Fruit fly (Drosophila melanogaster) whole organism, embryonic: Measurements from ENCODE around the gene CG11771.

Experiments used
- C15 ChIP-seq: fragments of 200-800 bp; sonication (Bioruptor generic); IDR thresholded peaks from 3 replicates; pipeline ENCODE4 v1.3.6; 2022; ENCODE audit warnings: missing biosample characterization, missing genetic modification characterization
- CG11398 ChIP-seq: fragments of 200-800 bp; sonication (Bioruptor generic); optimal IDR thresholded peaks from 2 replicates; lab custom pipeline; 2016; ENCODE audit warnings: missing biosample characterization, missing genetic modification characterization
- CG12744 ChIP-seq: fragments of 200-800 bp; sonication (Bioruptor generic); optimal IDR thresholded peaks from 2 replicates; lab custom pipeline; 2016; ENCODE audit warnings: missing biosample characterization, missing genetic modification characterization
- CG13775 ChIP-seq: fragments of 200-800 bp; sonication (Bioruptor generic); optimal IDR thresholded peaks from 3 replicates; lab custom pipeline; 2017; ENCODE audit warnings: missing biosample characterization, mild to moderate bottlenecking, missing genetic modification characterization
- CG14014 ChIP-seq: fragments of 200-800 bp; sonication (Bioruptor generic); IDR thresholded peaks from 2 replicates; pipeline ENCODE4 v1.3.6; 2022; ENCODE audit warnings: missing biosample characterization, missing genetic modification characterization
- CG15514 ChIP-seq: fragments of 200-800 bp; sonication (Bioruptor generic); optimal IDR thresholded peaks from 3 replicates; lab custom pipeline; 2017; ENCODE audit warnings: missing biosample characterization, missing genetic modification characterization, mild to moderate bottlenecking, moderate library complexity, missing genetic modification reagents
- CG17328 ChIP-seq: fragments of 200-800 bp; sonication (Bioruptor generic); IDR thresholded peaks from 2 replicates; pipeline ENCODE4 v1.3.6; 2022; ENCODE audit warnings: missing biosample characterization, missing genetic modification characterization
- CG18011 ChIP-seq: fragments of 200-800 bp; sonication (Bioruptor generic); optimal IDR thresholded peaks from 2 replicates; lab custom pipeline; 2017; ENCODE audit warnings: missing biosample characterization, missing genetic modification characterization, mild to moderate bottlenecking, moderate library complexity, missing genotype
- CG18476 ChIP-seq: fragments of 200-800 bp; sonication (Bioruptor generic); optimal IDR thresholded peaks from 2 replicates; lab custom pipeline; 2016; ENCODE audit warnings: missing biosample characterization, mild to moderate bottlenecking, missing genetic modification characterization
- CG2875 ChIP-seq: fragments of 200-800 bp; sonication (Bioruptor generic); optimal IDR thresholded peaks from 2 replicates; lab custom pipeline; 2017; ENCODE audit warnings: missing biosample characterization, mild to moderate bottlenecking, missing genetic modification characterization, missing genetic modification reagents
- CG30403 ChIP-seq: fragments of 200-800 bp; sonication (Bioruptor generic); optimal IDR thresholded peaks from 3 replicates; lab custom pipeline; 2016; ENCODE audit warnings: missing biosample characterization, missing genetic modification characterization
- CG31441 ChIP-seq: fragments of 200-800 bp; sonication (Bioruptor generic); IDR thresholded peaks from 2 replicates; pipeline ENCODE4 v1.3.6; 2022; ENCODE audit warnings: missing biosample characterization, missing genetic modification characterization
- CG34376 ChIP-seq: fragments of 200-800 bp; sonication (Bioruptor generic); optimal IDR thresholded peaks from 2 replicates; lab custom pipeline; 2018; ENCODE audit warnings: missing biosample characterization, mild to moderate bottlenecking, missing genetic modification characterization
- CG34422 ChIP-seq: fragments of 200-800 bp; sonication (Bioruptor generic); IDR thresholded peaks from 3 replicates; pipeline ENCODE4 v1.3.6; 2022; ENCODE audit warnings: missing biosample characterization, missing genetic modification characterization
- CG3995 ChIP-seq: fragments of 200-800 bp; sonication (Bioruptor generic); optimal IDR thresholded peaks from 3 replicates; lab custom pipeline; 2016; ENCODE audit warnings: missing biosample characterization, missing genetic modification characterization
- CG4617 ChIP-seq: fragments of 200-800 bp; sonication (Bioruptor generic); optimal IDR thresholded peaks from 3 replicates; lab custom pipeline; 2016; ENCODE audit warnings: missing biosample characterization, missing genetic modification characterization, borderline replicate concordance
- CG4854 ChIP-seq: fragments of 200-800 bp; sonication (Bioruptor generic); optimal IDR thresholded peaks from 2 replicates; lab custom pipeline; 2016; ENCODE audit warnings: missing biosample characterization, missing genetic modification characterization, inconsistent platforms
- CG8478 ChIP-seq: fragments of >200 bp; optimal IDR thresholded peaks from 2 replicates; lab custom pipeline; 2018
- Chrac-16 ChIP-seq: fragments of 200-800 bp; sonication (Bioruptor generic); optimal IDR thresholded peaks from 3 replicates; lab custom pipeline; 2016; ENCODE audit warnings: missing biosample characterization, missing genetic modification characterization
- D ChIP-seq, 2 experiments: fragments of 200-800 bp in 1 of 2; fragments of >200 bp in 1 of 2; sonication (Bioruptor generic) in 1 of 2; optimal IDR thresholded peaks; 2 replicates in 1 of 2; 3 replicates in 1 of 2; lab custom pipeline; 2017; ENCODE audit warnings: mild to moderate bottlenecking in 1 of 2, missing biosample characterization in 1 of 2, missing genetic modification characterization in 1 of 2, missing genetic modification reagents in 1 of 2
- Dek ChIP-seq: fragments of 200-800 bp; sonication (Bioruptor generic); optimal IDR thresholded peaks from 3 replicates; lab custom pipeline; 2019; ENCODE audit warnings: missing biosample characterization, mild to moderate bottlenecking, missing genetic modification characterization, moderate library complexity
- Doc3 ChIP-seq: fragments of 200-800 bp; sonication (Bioruptor generic); IDR thresholded peaks from 3 replicates; pipeline ENCODE4 v1.3.6; 2022; ENCODE audit warnings: missing biosample characterization, missing genetic modification characterization; ENCODE audit not compliant: partially characterized antibody
- Dp ChIP-seq: fragments of 200-800 bp; sonication (Bioruptor generic); optimal IDR thresholded peaks from 2 replicates; lab custom pipeline; 2018; ENCODE audit warnings: missing biosample characterization, mild to moderate bottlenecking, missing genetic modification characterization, moderate library complexity
- E2f2 ChIP-seq: fragments of 200-800 bp; sonication (Bioruptor generic); IDR thresholded peaks from 2 replicates; pipeline ENCODE4 v1.3.6; 2022; ENCODE audit warnings: missing biosample characterization, missing genetic modification characterization
- H15 ChIP-seq: fragments of 200-800 bp; sonication (Bioruptor generic); IDR thresholded peaks from 3 replicates; pipeline ENCODE4 v1.3.6; 2022; ENCODE audit warnings: missing biosample characterization, missing genetic modification characterization
- Hsf ChIP-seq: fragments of 200-800 bp; sonication (Bioruptor generic); optimal IDR thresholded peaks from 3 replicates; lab custom pipeline; 2016; ENCODE audit warnings: missing biosample characterization, missing genetic modification characterization
- MBD-R2 ChIP-seq: fragments of 200-800 bp; sonication (Bioruptor generic); IDR thresholded peaks from 2 replicates; pipeline ENCODE4 v1.3.6; 2022; ENCODE audit warnings: missing biosample characterization, missing genetic modification characterization
- MESR4 ChIP-seq: fragments of 200-800 bp; sonication (Bioruptor generic); optimal IDR thresholded peaks from 2 replicates; lab custom pipeline; 2018; ENCODE audit warnings: missing biosample characterization, mild to moderate bottlenecking, missing genetic modification characterization, moderate library complexity
- Med ChIP-seq: fragments of 200-800 bp; sonication (Bioruptor generic); peaks from one replicate; lab custom pipeline; 2016; ENCODE audit warnings: missing biosample characterization, missing genetic modification characterization, mild to moderate bottlenecking, inconsistent platforms, moderate library complexity
- NFAT ChIP-seq: fragments of 200-800 bp; sonication (Bioruptor generic); IDR thresholded peaks from 2 replicates; pipeline ENCODE4 v1.3.6; 2022; ENCODE audit warnings: missing biosample characterization, missing genetic modification characterization
- Neu2 ChIP-seq: fragments of 200-800 bp; sonication (Bioruptor generic); optimal IDR thresholded peaks from 3 replicates; lab custom pipeline; 2016; ENCODE audit warnings: missing biosample characterization, missing genetic modification characterization, borderline replicate concordance
- Nf-YA ChIP-seq: fragments of 200-800 bp; sonication (Bioruptor generic); IDR thresholded peaks from 2 replicates; pipeline ENCODE4 v1.3.6; 2022; ENCODE audit warnings: missing biosample characterization, missing genetic modification characterization
- Pdp1 ChIP-seq, 2 experiments: fragments of 200-800 bp; sonication (Bioruptor generic); optimal IDR thresholded peaks; 3 replicates each; lab custom pipeline; 2016; ENCODE audit warnings: missing biosample characterization in 2 of 2, missing genetic modification characterization in 2 of 2, mild to moderate bottlenecking in 1 of 2, moderate library complexity in 1 of 2
- Scr ChIP-seq: fragments of 200-800 bp; sonication (Bioruptor generic); IDR thresholded peaks from 2 replicates; pipeline ENCODE4 v1.3.6; 2022; ENCODE audit warnings: missing biosample characterization, missing genetic modification characterization; ENCODE audit not compliant: partially characterized antibody
- Sry-β ChIP-seq: fragments of 200-800 bp; sonication (Bioruptor generic); optimal IDR thresholded peaks from 2 replicates; lab custom pipeline; 2018; ENCODE audit warnings: missing biosample characterization, mild to moderate bottlenecking, missing genetic modification characterization, moderate library complexity
- Ssrp ChIP-seq: fragments of 200-800 bp; sonication (Bioruptor generic); optimal IDR thresholded peaks from 2 replicates; lab custom pipeline; 2018; ENCODE audit warnings: missing biosample characterization, mild to moderate bottlenecking, missing genetic modification characterization, moderate library complexity
- btn ChIP-seq: fragments of 200-800 bp; sonication (Bioruptor generic); optimal IDR thresholded peaks from 2 replicates; lab custom pipeline; 2016; ENCODE audit warnings: missing biosample characterization, missing genetic modification characterization
- crp ChIP-seq, 2 experiments: fragments of 200-800 bp; sonication (Bioruptor generic); optimal IDR thresholded peaks; 2 replicates in 1 of 2; 3 replicates in 1 of 2; lab custom pipeline; 2017; ENCODE audit warnings: missing biosample characterization in 2 of 2, missing genetic modification characterization in 2 of 2, mild to moderate bottlenecking in 1 of 2, moderate library complexity in 1 of 2
- ewg ChIP-seq: fragments of 200-800 bp; sonication (Bioruptor generic); optimal IDR thresholded peaks from 3 replicates; lab custom pipeline; 2017; ENCODE audit warnings: mild to moderate bottlenecking, missing biosample characterization, missing genetic modification reagents, missing genetic modification characterization
- fd96Cb ChIP-seq: fragments of 200-800 bp; sonication (Bioruptor generic); optimal IDR thresholded peaks from 2 replicates; lab custom pipeline; 2018; ENCODE audit warnings: missing biosample characterization, mild to moderate bottlenecking, missing genetic modification characterization, moderate library complexity
- gsb-n ChIP-seq: fragments of 200-800 bp; sonication (Bioruptor generic); optimal IDR thresholded peaks from 3 replicates; lab custom pipeline; 2018; ENCODE audit warnings: missing biosample characterization, mild to moderate bottlenecking, missing genetic modification characterization
- her ChIP-seq: fragments of 200-800 bp; sonication (Bioruptor generic); optimal IDR thresholded peaks from 2 replicates; lab custom pipeline; 2016; ENCODE audit warnings: missing biosample characterization, missing genetic modification characterization
- hth ChIP-seq: fragments of >200 bp; optimal IDR thresholded peaks from 2 replicates; lab custom pipeline; 2017; ENCODE audit warnings: inconsistent platforms
- jigr1 ChIP-seq: fragments of 200-800 bp; sonication (Bioruptor generic); IDR thresholded peaks from 3 replicates; pipeline ENCODE4 v1.3.6; 2022; ENCODE audit warnings: missing biosample characterization, missing genetic modification characterization
- lov ChIP-seq, 2 experiments: fragments of 200-800 bp in 1 of 2; fragments of >200 bp in 1 of 2; sonication (Bioruptor generic) in 1 of 2; IDR thresholded peaks in 1 of 2; optimal IDR thresholded peaks in 1 of 2; 2 replicates in 1 of 2; 3 replicates in 1 of 2; pipeline versions ENCODE4 v1.3.6 to Lab custom; 2017 to 2022; ENCODE audit warnings: missing biosample characterization in 1 of 2, missing genetic modification characterization in 1 of 2
- nom ChIP-seq: fragments of 200-800 bp; sonication (Bioruptor generic); optimal IDR thresholded peaks from 2 replicates; lab custom pipeline; 2017; ENCODE audit warnings: missing biosample characterization, missing genetic modification characterization, mild to moderate bottlenecking, moderate library complexity, missing genetic modification reagents
- pzg ChIP-seq: fragments of 200-800 bp; sonication (Bioruptor generic); optimal IDR thresholded peaks from 3 replicates; lab custom pipeline; 2018; ENCODE audit warnings: missing biosample characterization, mild to moderate bottlenecking, missing genetic modification characterization, moderate library complexity
- row ChIP-seq: fragments of 200-800 bp; sonication (Bioruptor generic); IDR thresholded peaks from 3 replicates; pipeline ENCODE4 v1.3.6; 2022; ENCODE audit warnings: missing biosample characterization, missing genetic modification characterization
- sima ChIP-seq: fragments of 200-800 bp; sonication (Bioruptor generic); optimal IDR thresholded peaks from 2 replicates; lab custom pipeline; 2016; ENCODE audit warnings: missing biosample characterization, missing genetic modification characterization
- z ChIP-seq: fragments of 200-800 bp; sonication (Bioruptor generic); IDR thresholded peaks from 3 replicates; pipeline ENCODE4 v1.3.6; 2022; ENCODE audit warnings: missing biosample characterization, missing genetic modification characterization

CG11771 gene

DNA sequence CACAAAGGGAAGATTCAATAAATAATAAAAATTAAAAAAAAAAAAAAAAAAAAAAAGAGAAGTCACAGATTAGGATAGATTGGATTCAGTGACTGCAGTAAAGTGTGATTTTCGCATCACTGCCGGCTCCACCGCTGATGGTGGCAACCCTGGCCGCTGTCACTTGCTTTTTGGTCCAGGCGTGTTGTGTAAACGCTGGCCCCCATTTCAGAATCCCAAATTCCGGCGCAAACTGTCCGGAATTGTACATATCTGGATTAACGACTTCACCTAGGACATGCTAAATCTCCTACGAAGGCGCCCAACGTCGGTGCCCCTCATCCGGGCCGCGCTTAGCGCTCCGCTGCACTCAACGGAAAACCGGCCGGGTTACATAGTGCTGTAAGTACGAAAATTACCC lies at the start of gene CG11771:
CG11771 (plus strand) TSS at position 155 of the 400 bp plus-strand sequence.
- TF ChIP-seq Sry-β (peak; percentile 83), CG4617 (GFP tag; lab: Kevin White, UChicago) (peak; percentile 32), CG4854 (no peak), Chrac-16 (GFP tag; lab: Kevin White, UChicago) (no peak), Doc3 (GFP tag; lab: Robert Waterston, UW) (no peak), CG34376 (GFP tag; lab: Kevin White, UChicago) (no peak), sima (GFP tag; lab: Kevin White, UChicago) (no peak), Scr (GFP tag; lab: Robert Waterston, UW) (peak; percentile 31; the same call in 1 of the 2 replicates), Pdp1 (GFP tag; optimal IDR thresholded peaks at IDR 0.05; lab: Kevin White, UChicago) (peak in 1 of 2 experiments; percentile 95), CG11398 (GFP tag; lab: Kevin White, UChicago) (no peak), hth (lab: Kevin White, UChicago) (no peak), z (no peak), jigr1 (GFP tag; lab: Robert Waterston, UW) (no peak), CG31441 (0 out of 2 replicates have a peak, but pooled peaks have one; percentile 33), nom (GFP tag; lab: Kevin White, UChicago) (no peak), lov (optimal IDR thresholded peaks at IDR 0.05; lab: Kevin White, UChicago) (no peak), lov (GFP tag; IDR thresholded peaks at IDR 0.05; lab: Robert Waterston, UW) (0 out of 3 replicates have a peak, but pooled peaks have one; percentile 8), CG18011 (GFP tag; lab: Kevin White, UChicago) (no peak), crp (GFP tag; optimal IDR thresholded peaks at IDR 0.05; lab: Kevin White, UChicago) (no peak), H15 (GFP tag; lab: Robert Waterston, UW) (no peak), Nf-YA (GFP tag; lab: Robert Waterston, UW) (no peak), NFAT (peak; percentile 10; the same call in 1 of the 2 replicates), Ssrp (tag; lab: Kevin White, UChicago) (no peak), CG15514 (peak; percentile 24), Dek (tag; lab: Kevin White, UChicago) (no peak), C15 (GFP tag; lab: Robert Waterston, UW) (no peak), MBD-R2 (GFP tag; lab: Robert Waterston, UW) (peak; percentile 89), pzg (GFP tag; lab: Kevin White, UChicago) (peak; percentile 29), her (no peak), CG34422 (peak; percentile 37; the same call in 1 of the 3 replicates), fd96Cb (tag; lab: Kevin White, UChicago) (no peak), CG12744 (GFP tag; lab: Kevin White, UChicago) (no peak), D (optimal IDR thresholded peaks at IDR 0.05; lab: Kevin White, UChicago) (no peak), D (GFP tag; optimal IDR thresholded peaks at IDR 0.05; lab: Kevin White, UChicago) (no peak), Neu2 (GFP tag; lab: Kevin White, UChicago) (no peak), Dp (GFP tag; lab: Kevin White, UChicago) (no peak), CG2875 (GFP tag; lab: Kevin White, UChicago) (no peak), CG30403 (GFP tag; lab: Kevin White, UChicago) (no peak), row (GFP tag; lab: Robert Waterston, UW) (peak; percentile 50; the same call in 2 of the 3 replicates), CG3995 (GFP tag; lab: Kevin White, UChicago) (peak; percentile 97), gsb-n (tag; lab: Kevin White, UChicago) (no peak), CG18476 (no peak), CG8478 (no peak), CG14014 (GFP tag; lab: Robert Waterston, UW) (no peak), E2f2 (GFP tag; lab: Robert Waterston, UW) (peak; percentile 24; the same call in 1 of the 2 replicates), CG17328 (GFP tag; lab: Robert Waterston, UW) (no peak), MESR4 (GFP tag; lab: Kevin White, UChicago) (peak; percentile 60), Hsf (no peak), CG13775 (GFP tag; lab: Kevin White, UChicago) (no peak), Med (peak; percentile 58), btn (no peak), ewg (GFP tag; lab: Kevin White, UChicago) (no peak)
